Worm (Caenorhabditis elegans) whole organism, L3 larva: ENCODE data around the gene nhr-22.

ENCODE experiments used
- R02D3.7 ChIP-seq: fragments of 150-350 bp; optimal IDR thresholded peaks from 2 replicates; lab custom pipeline; 2014; ENCODE audit warnings: missing biosample characterization, missing genetic modification characterization
- ZK546.5 ChIP-seq: sonication (generic microtip); optimal IDR thresholded peaks from 2 replicates; lab custom pipeline; 2017; ENCODE audit warnings: missing biosample characterization, missing genetic modification characterization
- ama-1 ChIP-seq: fragments of 150-350 bp; optimal IDR thresholded peaks from 2 replicates; lab custom pipeline; 2018
- ceh-28 ChIP-seq: fragments of 150-350 bp; optimal IDR thresholded peaks from 2 replicates; lab custom pipeline; 2014; ENCODE audit warnings: missing biosample characterization, missing genetic modification reagents, missing genetic modification characterization
- daf-12 ChIP-seq: fragments of 150-350 bp; optimal IDR thresholded peaks from 2 replicates; lab custom pipeline; 2014; ENCODE audit warnings: missing biosample characterization, missing genetic modification reagents, missing genetic modification characterization
- egl-27 ChIP-seq: sonication (generic microtip); optimal IDR thresholded peaks from 4 replicates; lab custom pipeline; 2017; ENCODE audit warnings: missing biosample characterization, missing genetic modification reagents, missing genetic modification characterization
- egl-5 ChIP-seq: fragments of 150-350 bp; optimal IDR thresholded peaks from 2 replicates; lab custom pipeline; 2017; ENCODE audit warnings: missing biosample characterization, missing genetic modification reagents, missing genetic modification characterization, inconsistent platforms
- elt-1 ChIP-seq: fragments of 150-350 bp; optimal IDR thresholded peaks from 2 replicates; lab custom pipeline; 2014; ENCODE audit warnings: missing biosample characterization, missing genetic modification characterization
- elt-2 ChIP-seq: sonication (generic microtip); optimal IDR thresholded peaks from 2 replicates; lab custom pipeline; 2016; ENCODE audit warnings: missing genetic modification reagents, mild to moderate bottlenecking, missing genetic modification characterization, missing compliant biosample characterization
- elt-3 ChIP-seq, 3 experiments: fragments of 150-350 bp in 1 of 3; sonication (generic microtip) in 2 of 3; optimal IDR thresholded peaks; 2 replicates in 2 of 3; 4 replicates in 1 of 3; lab custom pipeline; 2014 to 2017; ENCODE audit warnings: missing biosample characterization in 3 of 3, missing genetic modification characterization in 3 of 3
- fkh-10 ChIP-seq: sonication (generic microtip); optimal IDR thresholded peaks from 2 replicates; lab custom pipeline; 2017; ENCODE audit warnings: missing biosample characterization, missing genetic modification reagents, missing genetic modification characterization
- fos-1 ChIP-seq: fragments of 150-350 bp; optimal IDR thresholded peaks from 2 replicates; lab custom pipeline; 2014; ENCODE audit warnings: missing biosample characterization, missing genetic modification characterization
- hmg-11 ChIP-seq: sonication (generic microtip); optimal IDR thresholded peaks from 2 replicates; lab custom pipeline; 2016; ENCODE audit warnings: missing genetic modification characterization, missing compliant biosample characterization
- jun-1 ChIP-seq: fragments of 150-350 bp; optimal IDR thresholded peaks from 2 replicates; lab custom pipeline; 2014; ENCODE audit warnings: missing biosample characterization, missing genetic modification reagents, missing genetic modification characterization
- lin-15B ChIP-seq: fragments of 150-350 bp; optimal IDR thresholded peaks from 2 replicates; lab custom pipeline; 2014; ENCODE audit warnings: missing biosample characterization, missing genetic modification characterization
- mdl-1 ChIP-seq: fragments of 150-350 bp; optimal IDR thresholded peaks from 2 replicates; lab custom pipeline; 2014; ENCODE audit warnings: missing biosample characterization, missing genetic modification characterization
- mml-1 ChIP-seq: fragments of 150-350 bp; sonication (generic microtip); optimal IDR thresholded peaks from 3 replicates; lab custom pipeline; 2014; ENCODE audit warnings: missing biosample characterization, missing genetic modification characterization
- nfya-1 ChIP-seq: sonication (generic microtip); optimal IDR thresholded peaks from 2 replicates; lab custom pipeline; 2017; ENCODE audit warnings: missing genetic modification characterization, mild to moderate bottlenecking, missing compliant biosample characterization, antibody characterized with exemption, moderate library complexity; ENCODE audit not compliant: insufficient read depth
- nhr-11 ChIP-seq: fragments of 150-350 bp; optimal IDR thresholded peaks from 2 replicates; lab custom pipeline; 2014; ENCODE audit warnings: missing biosample characterization, missing genetic modification characterization
- nhr-12 ChIP-seq: fragments of 150-350 bp; optimal IDR thresholded peaks from 2 replicates; lab custom pipeline; 2014; ENCODE audit warnings: missing biosample characterization, missing genetic modification characterization
- nhr-23 ChIP-seq: fragments of 150-350 bp; optimal IDR thresholded peaks from 2 replicates; lab custom pipeline; 2014; ENCODE audit warnings: missing biosample characterization, missing genetic modification reagents, missing genetic modification characterization
- nhr-237 ChIP-seq: fragments of 150-350 bp; optimal IDR thresholded peaks from 2 replicates; lab custom pipeline; 2014; ENCODE audit warnings: missing biosample characterization, missing genetic modification characterization
- nhr-25 ChIP-seq: sonication (generic microtip); optimal IDR thresholded peaks from 2 replicates; lab custom pipeline; 2017; ENCODE audit warnings: missing biosample characterization, missing genetic modification characterization
- nhr-28 ChIP-seq: fragments of 150-350 bp; optimal IDR thresholded peaks from 2 replicates; lab custom pipeline; 2014; ENCODE audit warnings: missing biosample characterization, missing genetic modification characterization
- nhr-43 ChIP-seq: sonication (generic microtip); optimal IDR thresholded peaks from 2 replicates; lab custom pipeline; 2016; ENCODE audit warnings: mild to moderate bottlenecking, missing genetic modification characterization, missing compliant biosample characterization; ENCODE audit not compliant: poor library complexity, severe bottlenecking
- nhr-67 ChIP-seq: fragments of 150-350 bp; optimal IDR thresholded peaks from 2 replicates; lab custom pipeline; 2014; ENCODE audit warnings: missing biosample characterization, missing genetic modification characterization
- nhr-76 ChIP-seq: fragments of 150-350 bp; sonication (generic microtip); optimal IDR thresholded peaks from 5 replicates; lab custom pipeline; 2014; ENCODE audit warnings: missing biosample characterization, missing genetic modification characterization
- nhr-77 ChIP-seq: fragments of 150-350 bp; optimal IDR thresholded peaks from 2 replicates; lab custom pipeline; 2014; ENCODE audit warnings: missing biosample characterization, missing genetic modification characterization
- pha-4 ChIP-seq: fragments of 150-350 bp; optimal IDR thresholded peaks from 2 replicates; lab custom pipeline; 2014; ENCODE audit warnings: missing biosample characterization, missing genetic modification reagents, missing genetic modification characterization
- pqm-1 ChIP-seq: fragments of 150-350 bp; optimal IDR thresholded peaks from 2 replicates; lab custom pipeline; 2017; ENCODE audit warnings: missing biosample characterization, missing genetic modification characterization, inconsistent platforms
- sea-2 ChIP-seq: fragments of 150-350 bp; sonication (generic microtip); optimal IDR thresholded peaks from 4 replicates; lab custom pipeline; 2014; ENCODE audit warnings: missing biosample characterization, missing genetic modification reagents, missing genetic modification characterization
- tbx-2 ChIP-seq: sonication (generic microtip); optimal IDR thresholded peaks from 2 replicates; lab custom pipeline; 2016; ENCODE audit warnings: mild to moderate bottlenecking, missing genetic modification characterization, missing compliant biosample characterization
- unc-39 ChIP-seq: sonication (generic microtip); optimal IDR thresholded peaks from 4 replicates; lab custom pipeline; 2017; ENCODE audit warnings: missing biosample characterization, missing genetic modification characterization
- zag-1 ChIP-seq: fragments of 150-350 bp; optimal IDR thresholded peaks from 2 replicates; lab custom pipeline; 2014; ENCODE audit warnings: missing biosample characterization, missing genetic modification characterization
- ztf-11 ChIP-seq: fragments of 150-350 bp; optimal IDR thresholded peaks from 2 replicates; lab custom pipeline; 2014; ENCODE audit warnings: missing biosample characterization, missing genetic modification characterization
- ztf-4 ChIP-seq: fragments of 150-350 bp; optimal IDR thresholded peaks from 2 replicates; lab custom pipeline; 2014; ENCODE audit warnings: missing biosample characterization, missing genetic modification characterization

Gene nhr-22

DNA sequence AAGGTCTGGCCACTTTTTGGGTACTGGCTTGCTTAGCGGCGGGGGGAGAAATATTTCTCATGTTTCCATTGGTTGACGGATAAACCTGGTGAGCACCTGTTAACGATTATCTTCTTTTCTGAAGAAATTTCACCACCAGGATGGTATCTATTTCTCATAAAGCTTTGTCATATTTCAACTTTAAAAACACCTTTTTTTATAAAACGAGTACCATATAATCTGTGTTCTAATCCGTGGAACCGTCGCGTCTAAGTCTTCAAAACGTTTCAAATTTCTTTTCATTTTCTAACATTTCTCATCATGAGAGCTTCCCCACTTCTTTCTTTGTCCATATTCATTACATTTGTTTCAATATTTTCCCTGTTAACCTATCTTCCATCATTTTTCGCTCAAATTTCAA lies 23.6 kb downstream of the nhr-22 start, which contains the start of gene col-75:
Gene col-75, plus strand, starts transcription at position 301 of the 400 bp plus-strand sequence.
- TF ChIP-seq R02D3.7 (tag; lab: Kevin White, UChicago) = no peak
- no peak for TF ChIP-seq nfya-1 (tag; lab: Kevin White, UChicago)
- TF ChIP-seq egl-5 (tag; lab: Kevin White, UChicago) = no peak
- TF ChIP-seq pqm-1 = no peak
- TF ChIP-seq ztf-4 (tag; lab: Kevin White, UChicago) = no peak
- no peak for TF ChIP-seq nhr-12 (tag; lab: Kevin White, UChicago)
- TF ChIP-seq nhr-237 (tag; lab: Kevin White, UChicago) = no peak
- TF ChIP-seq unc-39 (tag; lab: Kevin White, UChicago) = no peak
- TF ChIP-seq ceh-28 = no peak
- no peak for TF ChIP-seq elt-2 (tag; lab: Kevin White, UChicago)
- no peak for TF ChIP-seq elt-1 (tag; lab: Kevin White, UChicago)
- TF ChIP-seq tbx-2 (tag; lab: Kevin White, UChicago) = no peak
- no peak for TF ChIP-seq nhr-77 (tag; lab: Kevin White, UChicago)
- TF ChIP-seq lin-15B (tag; lab: Kevin White, UChicago) = no peak
- TF ChIP-seq mdl-1 (tag; lab: Kevin White, UChicago) = no peak
- TF ChIP-seq, all 47 proteins: peak for 0

DNA sequence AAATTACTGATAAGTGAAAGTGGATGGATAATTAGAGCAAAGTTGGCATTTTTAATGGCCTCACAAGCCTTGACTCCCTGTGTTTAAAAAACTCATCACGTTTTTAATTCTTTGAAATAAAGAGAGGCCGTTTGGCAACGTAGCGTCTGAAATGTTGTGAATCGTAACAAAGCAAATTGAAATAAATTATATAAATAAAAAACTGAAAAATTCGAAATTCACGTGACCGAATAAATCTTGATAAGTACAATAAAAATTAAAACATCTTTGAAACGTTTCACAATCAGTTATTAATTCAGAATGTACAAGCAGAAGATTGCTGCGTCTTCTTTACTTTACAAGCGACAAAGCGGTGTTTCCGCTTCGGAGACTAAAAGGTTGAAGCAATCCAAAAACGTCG lies 26.8 kb downstream of the nhr-22 start, which contains the start of gene K03H9.3:
Gene K03H9.3, plus strand, starts transcription at position 301 of the 400 bp plus-strand sequence.
- no peak for TF ChIP-seq elt-2 (tag; lab: Kevin White, UChicago)
- TF ChIP-seq fos-1 (tag; lab: Kevin White, UChicago) = no peak
- TF ChIP-seq mdl-1 (tag; lab: Kevin White, UChicago) = no peak
- TF ChIP-seq sea-2 (GFP tag; lab: Kevin White, UChicago) = no peak
- no peak for TF ChIP-seq nhr-237 (tag; lab: Kevin White, UChicago)
- TF ChIP-seq elt-1 (tag; lab: Kevin White, UChicago) = no peak
- no peak for TF ChIP-seq nhr-67 (tag; lab: Kevin White, UChicago)
- TF ChIP-seq ZK546.5 (tag; lab: Kevin White, UChicago) = no peak
- no peak for TF ChIP-seq fkh-10 (GFP tag; lab: Kevin White, UChicago)
- TF ChIP-seq egl-27 (tag; lab: Kevin White, UChicago) = no peak
- TF ChIP-seq pha-4 = no peak
- TF ChIP-seq ztf-11 = no peak
- TF ChIP-seq nhr-23 = no peak
- TF ChIP-seq nhr-77 (tag; lab: Kevin White, UChicago) = no peak
- TF ChIP-seq ceh-28 = no peak

DNA sequence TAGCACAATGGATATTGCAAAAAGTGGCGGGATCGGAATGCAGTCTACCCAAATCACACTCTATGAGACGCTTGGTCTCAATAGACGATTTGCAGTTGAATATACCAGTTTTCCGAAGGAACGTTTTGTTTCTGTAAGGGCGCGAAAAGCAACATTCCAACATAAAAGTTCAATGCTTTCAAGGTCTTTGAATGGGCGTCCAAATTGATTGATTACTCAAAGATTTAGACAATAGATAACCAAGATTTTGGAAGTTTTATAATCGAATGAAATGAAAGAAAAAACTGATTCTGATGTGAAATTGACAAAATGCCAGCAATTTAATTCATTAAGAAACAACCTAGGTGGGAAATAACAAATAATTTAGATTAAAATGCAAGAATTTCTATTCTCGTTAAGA lies 30.4 kb downstream of the nhr-22 start:
- TF ChIP-seq ztf-4 (tag; lab: Kevin White, UChicago) (no peak), hmg-11 (tag; lab: Kevin White, UChicago) (no peak), elt-1 (tag; lab: Kevin White, UChicago) (peak; percentile 66), egl-27 (tag; lab: Kevin White, UChicago) (no peak), nhr-25 (tag; lab: Kevin White, UChicago) (peak; percentile 76), daf-12 (tag; lab: Kevin White, UChicago) (no peak)

DNA sequence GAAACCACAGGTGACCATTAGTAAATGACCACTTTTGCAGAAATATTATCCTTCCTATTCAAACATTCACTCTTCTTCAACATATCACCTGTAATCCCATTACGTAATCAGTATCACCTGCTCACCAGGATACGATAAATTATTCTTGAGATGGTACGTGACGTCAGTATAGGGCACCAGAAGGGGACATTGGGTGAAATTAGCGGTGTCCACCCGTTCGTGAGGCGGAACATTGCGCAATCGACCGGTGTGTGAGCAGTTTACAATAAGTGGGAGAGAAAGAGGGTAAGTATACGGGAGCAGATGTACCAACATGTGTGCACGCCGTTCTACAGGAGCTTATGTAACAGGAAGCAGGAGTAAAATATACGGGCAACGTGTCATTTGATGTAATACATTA lies 31.6 kb downstream of the nhr-22 start:
- TF ChIP-seq mml-1 (tag; lab: Kevin White, UChicago) = no peak
- no peak for TF ChIP-seq elt-3 (tag; optimal IDR thresholded peaks at IDR 0.05; lab: Kevin White, UChicago)
- TF ChIP-seq egl-27 (tag; lab: Kevin White, UChicago) = no peak
- no peak for TF ChIP-seq pha-4
- TF ChIP-seq nhr-43 = no peak

DNA sequence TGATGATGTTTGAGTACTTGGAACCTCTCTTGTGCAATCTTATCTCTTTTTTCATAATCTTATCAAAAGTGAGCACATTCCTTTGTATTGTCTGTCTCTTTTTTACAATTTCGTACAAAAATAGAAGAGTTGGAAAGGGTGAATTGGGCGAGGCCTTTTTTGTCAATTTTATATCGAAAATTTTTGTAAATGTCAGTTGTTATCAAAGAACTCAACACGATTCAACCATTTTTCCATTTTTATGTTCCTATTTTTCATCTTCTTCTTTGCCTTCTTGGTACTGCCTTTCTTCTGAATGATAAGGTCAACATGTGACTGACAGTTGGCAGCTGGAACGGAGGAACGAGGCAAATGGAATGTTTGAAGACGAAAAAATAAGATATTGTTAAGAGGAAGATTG lies 35.8 kb downstream of the nhr-22 start:
- TF ChIP-seq ztf-11 = no peak
- TF ChIP-seq zag-1 (tag; lab: Kevin White, UChicago) = no peak
- TF ChIP-seq nhr-76 (tag; lab: Kevin White, UChicago) = no peak
- no peak for TF ChIP-seq nhr-11 (tag; lab: Kevin White, UChicago)
- TF ChIP-seq elt-2 (tag; lab: Kevin White, UChicago) = peak; percentile 98
- TF ChIP-seq mml-1 (tag; lab: Kevin White, UChicago) = no peak
- TF ChIP-seq pha-4 = peak; percentile 29
- no peak for TF ChIP-seq mdl-1 (tag; lab: Kevin White, UChicago)
- no peak for TF ChIP-seq nhr-12 (tag; lab: Kevin White, UChicago)
- peak; percentile 49 for TF ChIP-seq jun-1 (tag; lab: Kevin White, UChicago)
- peak; percentile 70 for TF ChIP-seq pqm-1
- TF ChIP-seq ama-1 (lab: Kevin White, UChicago) = no peak
- TF ChIP-seq lin-15B (tag; lab: Kevin White, UChicago) = no peak
- no peak for TF ChIP-seq hmg-11 (tag; lab: Kevin White, UChicago)
- TF ChIP-seq nhr-28 = no peak
